In genomic region chr3L:5835887-5836646, dm6 we compare ENCODE assay signal across 4 fruit fly cellular contexts.
TF ChIP-seq lines count a peak whose summit lies in the region.

No protein-coding gene starts in this region.

- TF ChIP-seq CTCF in whole organism, embryonic (GFP tag; optimal IDR thresholded peaks at IDR 0.05; lab: Kevin White, UChicago), result no peak

TF ChIP-seq in whole organism, embryonic, 481 proteins besides CTCF, POLR2A, EP300 and RAD21 (continues in another document):
- TF ChIP-seq CG8944 (GFP tag; optimal IDR thresholded peaks at IDR 0.05; lab: Kevin White, UChicago) (no peak), bowl (GFP tag; IDR thresholded peaks at IDR 0.05; lab: Robert Waterston, UW) (no peak), phol (tag; optimal IDR thresholded peaks at IDR 0.05; lab: Kevin White, UChicago) (no peak), ranshi (GFP tag; IDR thresholded peaks at IDR 0.05; lab: Robert Waterston, UW) (no peak), CG6791 (GFP tag; IDR thresholded peaks at IDR 0.05; lab: Robert Waterston, UW; ENCODE audit: partially characterized antibody) (no peak), CG3407 (GFP tag; optimal IDR thresholded peaks at IDR 0.05; lab: Kevin White, UChicago) (no peak), ems (GFP tag; optimal IDR thresholded peaks at IDR 0.05; lab: Kevin White, UChicago) (no peak), Sry-δ (GFP tag; optimal IDR thresholded peaks at IDR 0.05; lab: Kevin White, UChicago) (no peak), zen (tag; optimal IDR thresholded peaks at IDR 0.05; lab: Kevin White, UChicago) (peak; percentile 46), insv (GFP tag; optimal IDR thresholded peaks at IDR 0.05; lab: Kevin White, UChicago) (no peak), CG2116 (GFP tag; optimal IDR thresholded peaks at IDR 0.05; lab: Kevin White, UChicago) (no peak), lab (GFP tag; optimal IDR thresholded peaks at IDR 0.05; lab: Kevin White, UChicago) (no peak), Mes4 (GFP tag; optimal IDR thresholded peaks at IDR 0.05; lab: Kevin White, UChicago) (no peak), Drgx (GFP tag; IDR thresholded peaks at IDR 0.05; lab: Robert Waterston, UW) (peak; percentile 32; the same call in 1 of the 2 replicates), twi (tag; optimal IDR thresholded peaks at IDR 0.05; lab: Kevin White, UChicago) (peak; percentile 41), slbo (GFP tag; IDR thresholded peaks at IDR 0.05; lab: Robert Waterston, UW) (no peak), Oaz (GFP tag; IDR thresholded peaks at IDR 0.05; lab: Robert Waterston, UW) (no peak), tll (GFP tag; optimal IDR thresholded peaks at IDR 0.05; lab: Kevin White, UChicago) (peak in 1 of 2 experiments; percentile 92), nom (GFP tag; optimal IDR thresholded peaks at IDR 0.05; lab: Kevin White, UChicago) (no peak), bsh (GFP tag; optimal IDR thresholded peaks at IDR 0.05; lab: Kevin White, UChicago) (peak in 1 of 2 experiments; percentile 19), Hand (GFP tag; optimal IDR thresholded peaks at IDR 0.05; lab: Kevin White, UChicago) (no peak), stwl (tag; optimal IDR thresholded peaks at IDR 0.05; lab: Kevin White, UChicago) (no peak), CG11093 (GFP tag; IDR thresholded peaks at IDR 0.05; lab: Robert Waterston, UW) (no peak)

TF ChIP-seq in whole organism, prepupa, 60 proteins besides CTCF, POLR2A, EP300 and RAD21 (continues in another document):
- no peak for TF ChIP-seq Hr4 (GFP tag; optimal IDR thresholded peaks at IDR 0.05; lab: Kevin White, UChicago)
- peak; percentile 41 for TF ChIP-seq OdsH (GFP tag; optimal IDR thresholded peaks at IDR 0.05; lab: Kevin White, UChicago)
- no peak for TF ChIP-seq CG11902 (GFP tag; optimal IDR thresholded peaks at IDR 0.05; lab: Kevin White, UChicago)
- no peak for TF ChIP-seq Gug (GFP tag; IDR thresholded peaks at IDR 0.05; lab: Robert Waterston, UW)
- peak; percentile 55 for TF ChIP-seq Sox102F (GFP tag; optimal IDR thresholded peaks at IDR 0.05; lab: Kevin White, UChicago)
- TF ChIP-seq CG9139 (GFP tag; optimal IDR thresholded peaks at IDR 0.05; lab: Kevin White, UChicago), result peak; percentile 26
- no peak for TF ChIP-seq fkh (GFP tag; optimal IDR thresholded peaks at IDR 0.05; lab: Kevin White, UChicago)
- TF ChIP-seq salr (GFP tag; optimal IDR thresholded peaks at IDR 0.05; lab: Kevin White, UChicago), result peak; percentile 17 to 28
- TF ChIP-seq Eip75B (GFP tag; optimal IDR thresholded peaks at IDR 0.05; lab: Kevin White, UChicago), result peak; percentile 44
- TF ChIP-seq eg (GFP tag; IDR thresholded peaks at IDR 0.05; lab: Robert Waterston, UW), result no peak
- peak; percentile 42; the same call in 1 of the 3 replicates for TF ChIP-seq CG8119 (GFP tag; IDR thresholded peaks at IDR 0.05; lab: Robert Waterston, UW)
- TF ChIP-seq CG6163 (GFP tag; IDR thresholded peaks at IDR 0.05; lab: Robert Waterston, UW), result peak; percentile 70; the same call in 2 of the 3 replicates
- TF ChIP-seq CG10631 (GFP tag; optimal IDR thresholded peaks at IDR 0.05; lab: Kevin White, UChicago), result peak; percentile 63
- TF ChIP-seq CG4318 (GFP tag; optimal IDR thresholded peaks at IDR 0.05; lab: Kevin White, UChicago), result no peak
- no peak for TF ChIP-seq CG8319 (GFP tag; optimal IDR thresholded peaks at IDR 0.05; lab: Kevin White, UChicago)
- peak; percentile 35 for TF ChIP-seq CG6792 (GFP tag; optimal IDR thresholded peaks at IDR 0.05; lab: Kevin White, UChicago)
- peak; percentile 61 for TF ChIP-seq svp (GFP tag; lab: Kevin White, UChicago)
- peak; percentile 44 for TF ChIP-seq esn (GFP tag; optimal IDR thresholded peaks at IDR 0.05; lab: Kevin White, UChicago)
- TF ChIP-seq CG31627 (GFP tag; optimal IDR thresholded peaks at IDR 0.05; lab: Kevin White, UChicago), result peak; percentile 39
- TF ChIP-seq spab (GFP tag; optimal IDR thresholded peaks at IDR 0.05; lab: Kevin White, UChicago), result no peak
- no peak for TF ChIP-seq dac (GFP tag; optimal IDR thresholded peaks at IDR 0.05; lab: Kevin White, UChicago)
- TF ChIP-seq vri (GFP tag; optimal IDR thresholded peaks at IDR 0.05; lab: Kevin White, UChicago), result peak; percentile 15
- TF ChIP-seq cyc (GFP tag; optimal IDR thresholded peaks at IDR 0.05; lab: Kevin White, UChicago), result peak; percentile 32
- TF ChIP-seq CG32006 (GFP tag; optimal IDR thresholded peaks at IDR 0.05; lab: Kevin White, UChicago), result peak; percentile 21

TF ChIP-seq in whole organism, pupa, 21 proteins besides CTCF, POLR2A, EP300 and RAD21:
- TF ChIP-seq rn (GFP tag; IDR thresholded peaks at IDR 0.05; lab: Robert Waterston, UW) (no peak), CG13204 (GFP tag; optimal IDR thresholded peaks at IDR 0.05; lab: Kevin White, UChicago) (no peak), CG32121 (GFP tag; IDR thresholded peaks at IDR 0.05; lab: Robert Waterston, UW) (no peak), Pif1A (GFP tag; optimal IDR thresholded peaks at IDR 0.05; lab: Kevin White, UChicago) (peak; percentile 46), fd96Ca (GFP tag; IDR thresholded peaks at IDR 0.05; lab: Robert Waterston, UW) (0 out of 3 replicates have a peak, but pooled peaks have one; percentile 35), gl (tag; optimal IDR thresholded peaks at IDR 0.05; lab: Kevin White, UChicago) (no peak), CG10348 (GFP tag; IDR thresholded peaks at IDR 0.05; lab: Robert Waterston, UW) (no peak), Ets98B (GFP tag; IDR thresholded peaks at IDR 0.05; lab: Robert Waterston, UW) (no peak), D1 (tag; optimal IDR thresholded peaks at IDR 0.05; lab: Kevin White, UChicago) (peak; percentile 36), CG8301 (tag; optimal IDR thresholded peaks at IDR 0.05; lab: Kevin White, UChicago) (peak; percentile 31), Pif1B (GFP tag; optimal IDR thresholded peaks at IDR 0.05; lab: Kevin White, UChicago) (peak; percentile 19), CG9948 (tag; optimal IDR thresholded peaks at IDR 0.05; lab: Kevin White, UChicago) (peak; percentile 42), CG12605 (GFP tag; IDR thresholded peaks at IDR 0.05; lab: Robert Waterston, UW) (no peak), EcR (GFP tag; optimal IDR thresholded peaks at IDR 0.05; lab: Kevin White, UChicago) (no peak), CG4496 (GFP tag; IDR thresholded peaks at IDR 0.05; lab: Robert Waterston, UW) (peak; percentile 42; the same call in 1 of the 3 replicates), CG14655 (GFP tag; optimal IDR thresholded peaks at IDR 0.05; lab: Kevin White, UChicago) (peak; percentile 63), CG34367 (tag; optimal IDR thresholded peaks at IDR 0.05; lab: Kevin White, UChicago) (peak; percentile 29), CG15710 (tag; optimal IDR thresholded peaks at IDR 0.05; lab: Kevin White, UChicago) (peak; percentile 46), Snoo (tag; optimal IDR thresholded peaks at IDR 0.05; lab: Kevin White, UChicago) (peak; percentile 32), CG8159 (tag; optimal IDR thresholded peaks at IDR 0.05; lab: Kevin White, UChicago) (peak; percentile 39), CG17806 (tag; optimal IDR thresholded peaks at IDR 0.05; lab: Kevin White, UChicago) (peak; percentile 60)

TF ChIP-seq in whole organism, wandering third instar larva, 38 proteins besides CTCF, POLR2A, EP300 and RAD21:
- TF ChIP-seq h (GFP tag; optimal IDR thresholded peaks at IDR 0.05; lab: Kevin White, UChicago) (peak; percentile 46), woc (GFP tag; optimal IDR thresholded peaks at IDR 0.05; lab: Kevin White, UChicago) (peak; percentile 11), rgr (GFP tag; optimal IDR thresholded peaks at IDR 0.05; lab: Kevin White, UChicago) (peak; percentile 11), ey (GFP tag; optimal IDR thresholded peaks at IDR 0.05; lab: Kevin White, UChicago) (peak; percentile 33), lola (GFP tag; optimal IDR thresholded peaks at IDR 0.05; lab: Kevin White, UChicago) (no peak), psq (GFP tag; optimal IDR thresholded peaks at IDR 0.05; lab: Kevin White, UChicago) (peak; percentile 20), br (GFP tag; optimal IDR thresholded peaks at IDR 0.05; lab: Kevin White, UChicago) (peak; percentile 20), Myc (optimal IDR thresholded peaks at IDR 0.05; lab: Kevin White, UChicago) (no peak), OdsH (GFP tag; optimal IDR thresholded peaks at IDR 0.05; lab: Kevin White, UChicago) (peak; percentile 36), fru (GFP tag; optimal IDR thresholded peaks at IDR 0.05; lab: Kevin White, UChicago) (peak; percentile 35), foxo (GFP tag; optimal IDR thresholded peaks at IDR 0.05; lab: Kevin White, UChicago) (peak in 1 of 2 experiments; percentile 32)

Comparison
In these comparisons a context has a peak if more than half of its experiments do, and no peak if none do; other contexts are left out.
1. Of the 7 proteins assayed by ChIP-seq in both whole organism, embryonic and whole organism, prepupa: peak only in whole organism, embryonic: none; only in whole organism, prepupa: Hr39 and Sox102F; in both: none; in neither: 5.